Fruit fly (Drosophila melanogaster) whole organism, embryonic: ENCODE data around the gene CCHa1.

Experiments used
- Abd-B ChIP-seq: fragments of 200-800 bp; sonication (Bioruptor generic); optimal IDR thresholded peaks from 2 replicates; lab custom pipeline; 2018; ENCODE audit warnings: missing biosample characterization, mild to moderate bottlenecking, missing genetic modification characterization, moderate library complexity
- Asciz ChIP-seq: fragments of 200-800 bp; sonication (Bioruptor generic); optimal IDR thresholded peaks from 2 replicates; lab custom pipeline; 2017; ENCODE audit warnings: missing biosample characterization, mild to moderate bottlenecking, missing genetic modification characterization, missing genetic modification reagents
- B-H1 ChIP-seq: fragments of 200-800 bp; sonication (Bioruptor generic); IDR thresholded peaks from 3 replicates; pipeline ENCODE4 v1.3.6; 2022; ENCODE audit warnings: missing biosample characterization, missing genetic modification characterization
- CG10543 ChIP-seq: fragments of 200-800 bp; sonication (Bioruptor generic); optimal IDR thresholded peaks from 3 replicates; lab custom pipeline; 2017; ENCODE audit warnings: missing biosample characterization, mild to moderate bottlenecking, missing genetic modification characterization, moderate library complexity
- CG11093 ChIP-seq: fragments of 200-800 bp; sonication (Bioruptor generic); IDR thresholded peaks from 3 replicates; pipeline ENCODE4 v1.3.6; 2022; ENCODE audit warnings: missing biosample characterization, missing genetic modification characterization
- CG12071 ChIP-seq: fragments of 200-800 bp; sonication (Bioruptor generic); optimal IDR thresholded peaks from 3 replicates; lab custom pipeline; 2018; ENCODE audit warnings: missing biosample characterization, mild to moderate bottlenecking, missing genetic modification characterization
- CG15601 ChIP-seq: fragments of 200-800 bp; sonication (Bioruptor generic); optimal IDR thresholded peaks from 3 replicates; lab custom pipeline; 2019; ENCODE audit warnings: missing biosample characterization, mild to moderate bottlenecking, missing genetic modification characterization, moderate library complexity
- CG17568 ChIP-seq: fragments of 200-800 bp; sonication (Bioruptor generic); optimal IDR thresholded peaks from 2 replicates; lab custom pipeline; 2018; ENCODE audit warnings: missing biosample characterization, mild to moderate bottlenecking, missing genetic modification characterization, moderate library complexity
- CG17802 ChIP-seq: fragments of 200-800 bp; sonication (Bioruptor generic); optimal IDR thresholded peaks from 2 replicates; lab custom pipeline; 2018; ENCODE audit warnings: missing biosample characterization, mild to moderate bottlenecking, missing genetic modification characterization, moderate library complexity
- CG18011 ChIP-seq: fragments of 200-800 bp; sonication (Bioruptor generic); optimal IDR thresholded peaks from 2 replicates; lab custom pipeline; 2017; ENCODE audit warnings: missing biosample characterization, missing genetic modification characterization, mild to moderate bottlenecking, moderate library complexity, missing genotype
- CG2199 ChIP-seq: fragments of 200-800 bp; sonication (Bioruptor generic); IDR thresholded peaks from 3 replicates; pipeline ENCODE4 v1.3.6; 2022; ENCODE audit warnings: missing biosample characterization, missing genetic modification characterization
- CG2678 ChIP-seq: fragments of 200-800 bp; sonication (Bioruptor generic); optimal IDR thresholded peaks from 3 replicates; lab custom pipeline; 2019; ENCODE audit warnings: missing biosample characterization, mild to moderate bottlenecking, missing genetic modification characterization, moderate library complexity
- CG31224 ChIP-seq: fragments of 200-800 bp; sonication (Bioruptor generic); IDR thresholded peaks from 2 replicates; pipeline ENCODE4 v1.3.6; 2022; ENCODE audit warnings: missing biosample characterization, missing genetic modification characterization
- CG4282 ChIP-seq: fragments of 200-800 bp; sonication (Bioruptor generic); optimal IDR thresholded peaks from 2 replicates; lab custom pipeline; 2016; ENCODE audit warnings: missing biosample characterization, missing genetic modification characterization
- CG5953 ChIP-seq: fragments of 200-800 bp; sonication (Bioruptor generic); IDR thresholded peaks from 2 replicates; pipeline ENCODE4 v1.3.6; 2022; ENCODE audit warnings: missing biosample characterization, missing genetic modification characterization
- CG6254 ChIP-seq: fragments of 200-800 bp; sonication (Bioruptor generic); optimal IDR thresholded peaks from 3 replicates; lab custom pipeline; 2017; ENCODE audit warnings: mild to moderate bottlenecking, missing biosample characterization, missing genetic modification reagents, missing genetic modification characterization
- CG9437 ChIP-seq: fragments of 200-800 bp; sonication (Bioruptor generic); optimal IDR thresholded peaks from 2 replicates; lab custom pipeline; 2018; ENCODE audit warnings: missing biosample characterization, mild to moderate bottlenecking, missing genetic modification characterization
- Camta ChIP-seq: fragments of 200-800 bp; sonication (Bioruptor generic); optimal IDR thresholded peaks from 2 replicates; lab custom pipeline; 2016; ENCODE audit warnings: missing biosample characterization, missing genetic modification characterization
- CkIIα-i1 ChIP-seq: fragments of 200-800 bp; sonication (Bioruptor generic); IDR thresholded peaks from 2 replicates; pipeline ENCODE4 v1.3.6; 2022; ENCODE audit warnings: missing biosample characterization, missing genetic modification characterization
- CrebB ChIP-seq: fragments of 200-800 bp; sonication (Bioruptor generic); optimal IDR thresholded peaks from 3 replicates; lab custom pipeline; 2018; ENCODE audit warnings: missing biosample characterization, mild to moderate bottlenecking, missing genetic modification characterization
- D19B ChIP-seq: fragments of 200-800 bp; sonication (Bioruptor generic); optimal IDR thresholded peaks from 2 replicates; lab custom pipeline; 2017; ENCODE audit warnings: missing biosample characterization, mild to moderate bottlenecking, missing genetic modification characterization
- ERR ChIP-seq: fragments of 200-800 bp; sonication (Bioruptor generic); optimal IDR thresholded peaks from 2 replicates; lab custom pipeline; 2016; ENCODE audit warnings: missing biosample characterization, missing genetic modification characterization
- Hmr ChIP-seq: fragments of 200-800 bp; sonication (Bioruptor generic); optimal IDR thresholded peaks from 3 replicates; lab custom pipeline; 2017; ENCODE audit warnings: mild to moderate bottlenecking, missing biosample characterization, missing genetic modification reagents, missing genetic modification characterization
- Hr78 ChIP-seq, 2 experiments: fragments of 200-800 bp in 1 of 2; fragments of >200 bp in 1 of 2; sonication (Bioruptor generic) in 1 of 2; optimal IDR thresholded peaks; 2 replicates each; lab custom pipeline; 2017 to 2019; ENCODE audit warnings: missing biosample characterization in 2 of 2, missing genetic modification characterization in 2 of 2, mild to moderate bottlenecking in 1 of 2, moderate library complexity in 1 of 2
- Lhr ChIP-seq: fragments of 200-800 bp; sonication (Bioruptor generic); optimal IDR thresholded peaks from 3 replicates; lab custom pipeline; 2017; ENCODE audit warnings: mild to moderate bottlenecking, missing biosample characterization, missing genetic modification reagents, missing genetic modification characterization
- Mad ChIP-seq: fragments of 200-800 bp; sonication (Bioruptor generic); optimal IDR thresholded peaks from 2 replicates; lab custom pipeline; 2016; ENCODE audit warnings: missing biosample characterization, missing genetic modification characterization
- Mrtf ChIP-seq: fragments of 200-800 bp; sonication (Bioruptor generic); IDR thresholded peaks from 3 replicates; pipeline ENCODE4 v1.3.6; 2022; ENCODE audit warnings: missing biosample characterization, missing genetic modification characterization
- Neu2 ChIP-seq: fragments of 200-800 bp; sonication (Bioruptor generic); optimal IDR thresholded peaks from 3 replicates; lab custom pipeline; 2016; ENCODE audit warnings: missing biosample characterization, missing genetic modification characterization, borderline replicate concordance
- Rfx ChIP-seq: fragments of 200-800 bp; sonication (Bioruptor generic); IDR thresholded peaks from 2 replicates; pipeline ENCODE4 v1.3.6; 2022; ENCODE audit warnings: missing biosample characterization, missing genetic modification characterization
- Six4 ChIP-seq: fragments of 200-800 bp; sonication (Bioruptor generic); optimal IDR thresholded peaks from 2 replicates; lab custom pipeline; 2016; ENCODE audit warnings: missing biosample characterization, missing genetic modification characterization
- TFAM ChIP-seq: fragments of 200-800 bp; sonication (Bioruptor generic); optimal IDR thresholded peaks from 2 replicates; lab custom pipeline; 2017; ENCODE audit warnings: missing biosample characterization, missing genetic modification characterization, inconsistent platforms
- YL-1 ChIP-seq: fragments of 200-800 bp; sonication (Bioruptor generic); optimal IDR thresholded peaks from 3 replicates; lab custom pipeline; 2017; ENCODE audit warnings: missing biosample characterization, mild to moderate bottlenecking, missing genetic modification characterization
- aop ChIP-seq: fragments of 200-800 bp; sonication (Bioruptor generic); IDR thresholded peaks from 2 replicates; pipeline ENCODE4 v1.3.6; 2022; ENCODE audit warnings: missing biosample characterization, missing genetic modification characterization
- bbx ChIP-seq: fragments of 200-800 bp; sonication (Bioruptor generic); IDR thresholded peaks from 2 replicates; pipeline ENCODE4 v1.3.6; 2022; ENCODE audit warnings: missing biosample characterization, missing genetic modification characterization; ENCODE audit not compliant: partially characterized antibody
- crp ChIP-seq, 2 experiments: fragments of 200-800 bp; sonication (Bioruptor generic); optimal IDR thresholded peaks; 2 replicates in 1 of 2; 3 replicates in 1 of 2; lab custom pipeline; 2017; ENCODE audit warnings: missing biosample characterization in 2 of 2, missing genetic modification characterization in 2 of 2, mild to moderate bottlenecking in 1 of 2, moderate library complexity in 1 of 2
- dati ChIP-seq: fragments of 200-800 bp; sonication (Bioruptor generic); IDR thresholded peaks from 2 replicates; pipeline ENCODE4 v1.3.6; 2022; ENCODE audit warnings: missing biosample characterization, missing genetic modification characterization
- dimm ChIP-seq: fragments of 200-800 bp; sonication (Bioruptor generic); IDR thresholded peaks from 2 replicates; pipeline ENCODE4 v1.3.6; 2022; ENCODE audit warnings: missing biosample characterization, missing genetic modification characterization
- gce ChIP-seq: fragments of 200-800 bp; sonication (Bioruptor generic); IDR thresholded peaks from 3 replicates; pipeline ENCODE4 v1.3.6; 2022; ENCODE audit warnings: missing biosample characterization, missing genetic modification characterization
- ham ChIP-seq: fragments of 200-800 bp; sonication (Bioruptor generic); IDR thresholded peaks from 2 replicates; pipeline ENCODE4 v1.3.6; 2022; ENCODE audit warnings: missing biosample characterization, missing genetic modification characterization
- maf-S ChIP-seq: fragments of 200-800 bp; sonication (Bioruptor generic); optimal IDR thresholded peaks from 2 replicates; lab custom pipeline; 2016; ENCODE audit warnings: missing biosample characterization, missing genetic modification characterization
- nmo ChIP-seq: fragments of 200-800 bp; sonication (Bioruptor generic); optimal IDR thresholded peaks from 2 replicates; lab custom pipeline; 2018; ENCODE audit warnings: missing biosample characterization, mild to moderate bottlenecking, missing genetic modification characterization, moderate library complexity
- pros ChIP-seq: fragments of 200-800 bp; sonication (Bioruptor generic); optimal IDR thresholded peaks from 3 replicates; lab custom pipeline; 2019; ENCODE audit warnings: missing biosample characterization, mild to moderate bottlenecking, missing genetic modification characterization, moderate library complexity
- sens ChIP-seq: fragments of 200-800 bp; sonication (Bioruptor generic); peaks from one replicate; lab custom pipeline; 2016; ENCODE audit warnings: missing biosample characterization, missing genetic modification characterization
- stwl ChIP-seq: fragments of 200-800 bp; sonication (Bioruptor generic); optimal IDR thresholded peaks from 3 replicates; lab custom pipeline; 2018; ENCODE audit warnings: missing biosample characterization, mild to moderate bottlenecking, missing genetic modification characterization, moderate library complexity
- trem ChIP-seq: fragments of 200-800 bp; optimal IDR thresholded peaks from 3 replicates; lab custom pipeline; 2019; ENCODE audit warnings: missing biosample characterization, mild to moderate bottlenecking, missing genetic modification characterization, moderate library complexity
- twi ChIP-seq: fragments of 200-800 bp; optimal IDR thresholded peaks from 2 replicates; lab custom pipeline; 2019; ENCODE audit warnings: missing biosample characterization, mild to moderate bottlenecking, missing genetic modification characterization, moderate library complexity
- vnd ChIP-seq: fragments of 200-800 bp; sonication (Bioruptor generic); IDR thresholded peaks from 3 replicates; pipeline ENCODE4 v1.3.6; 2022; ENCODE audit warnings: missing biosample characterization, missing genetic modification characterization; ENCODE audit not compliant: partially characterized antibody
- zen ChIP-seq: fragments of 200-800 bp; sonication (Bioruptor generic); optimal IDR thresholded peaks from 3 replicates; lab custom pipeline; 2018; ENCODE audit warnings: missing biosample characterization, mild to moderate bottlenecking, missing genetic modification characterization, moderate library complexity
- zf30C ChIP-seq: fragments of 200-800 bp; sonication (Bioruptor generic); optimal IDR thresholded peaks from 3 replicates; lab custom pipeline; 2018; ENCODE audit warnings: missing biosample characterization, mild to moderate bottlenecking, missing genetic modification characterization
- zfh1 ChIP-seq: fragments of 200-800 bp; sonication (Bioruptor generic); IDR thresholded peaks from 3 replicates; pipeline ENCODE4 v1.3.6; 2022; ENCODE audit warnings: missing biosample characterization, missing genetic modification characterization

CCHa1 gene

DNA sequence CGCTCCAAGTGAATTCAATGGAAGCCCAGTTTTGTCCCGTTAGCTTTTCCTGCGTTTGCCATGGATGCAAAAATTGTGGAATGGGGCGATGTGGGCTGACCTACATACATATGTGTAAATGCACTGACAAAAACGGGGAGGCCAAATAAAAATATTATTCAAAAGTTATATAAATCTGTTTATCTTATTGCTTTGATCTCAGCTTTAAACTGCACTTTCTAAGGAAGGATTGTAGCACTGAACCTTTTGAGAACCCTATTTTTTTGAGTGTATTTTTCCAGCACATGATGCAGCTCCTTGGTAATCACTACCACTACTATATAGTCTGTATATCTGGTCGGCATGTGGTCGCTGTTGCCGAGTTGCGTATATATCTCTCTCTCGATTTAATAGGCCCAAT, 19.6 kb downstream of the CCHa1 start (continued):
- TF ChIP-seq dati (GFP tag; lab: Robert Waterston, UW) (0 out of 2 replicates have a peak, but pooled peaks have one; percentile 23), CG12071 (GFP tag; lab: Kevin White, UChicago) (peak; percentile 21), Mrtf (GFP tag; lab: Robert Waterston, UW) (peak; percentile 38; the same call in 1 of the 3 replicates), bbx (GFP tag; lab: Robert Waterston, UW) (no peak), CG15601 (tag; lab: Kevin White, UChicago) (no peak), maf-S (GFP tag; lab: Kevin White, UChicago) (no peak), zen (tag; lab: Kevin White, UChicago) (peak; percentile 24), dimm (GFP tag; lab: Robert Waterston, UW) (no peak), CG6254 (GFP tag; lab: Kevin White, UChicago) (peak; percentile 29), D19B (GFP tag; lab: Kevin White, UChicago) (no peak), CG17568 (GFP tag; lab: Kevin White, UChicago) (no peak), crp (GFP tag; optimal IDR thresholded peaks at IDR 0.05; lab: Kevin White, UChicago) (no peak), trem (tag; lab: Kevin White, UChicago) (peak; percentile 21), CrebB (tag; lab: Kevin White, UChicago) (no peak), Hr78 (GFP tag; optimal IDR thresholded peaks at IDR 0.05; lab: Kevin White, UChicago) (no peak), stwl (no peak), Hmr (GFP tag; lab: Kevin White, UChicago) (no peak), zf30C (GFP tag; lab: Kevin White, UChicago) (no peak), Rfx (peak; percentile 69), zfh1 (peak; percentile 64; the same call in 1 of the 3 replicates), CG17802 (no peak), twi (tag; lab: Kevin White, UChicago) (no peak), CG31224 (GFP tag; lab: Robert Waterston, UW) (peak; percentile 48; the same call in 1 of the 2 replicates), B-H1 (GFP tag; lab: Robert Waterston, UW) (peak; percentile 38; the same call in 1 of the 3 replicates), Lhr (no peak), CG9437 (GFP tag; lab: Kevin White, UChicago) (no peak), YL-1 (GFP tag; lab: Kevin White, UChicago) (no peak), ERR (no peak), Neu2 (GFP tag; lab: Kevin White, UChicago) (no peak), CG2678 (peak; percentile 60), CG10543 (no peak), CG18011 (GFP tag; lab: Kevin White, UChicago) (no peak), CG2199 (GFP tag; lab: Robert Waterston, UW) (0 out of 3 replicates have a peak, but pooled peaks have one; percentile 32), Asciz (GFP tag; lab: Kevin White, UChicago) (peak; percentile 14), nmo (GFP tag; lab: Kevin White, UChicago) (peak; percentile 23), aop (GFP tag; lab: Robert Waterston, UW) (no peak), CG5953 (GFP tag; lab: Robert Waterston, UW) (peak; percentile 12; the same call in 1 of the 2 replicates), Six4 (no peak), Mad (GFP tag; lab: Kevin White, UChicago) (no peak), pros (GFP tag; lab: Kevin White, UChicago) (no peak), sens (peak; percentile 83), vnd (GFP tag; lab: Robert Waterston, UW) (no peak), CG11093 (GFP tag; lab: Robert Waterston, UW) (0 out of 3 replicates have a peak, but pooled peaks have one; percentile 30), CG4282 (GFP tag; lab: Kevin White, UChicago) (no peak), CkIIα-i1 (GFP tag; lab: Robert Waterston, UW) (no peak), ham (GFP tag; lab: Robert Waterston, UW) (0 out of 2 replicates have a peak, but pooled peaks have one; percentile 6), gce (GFP tag; lab: Robert Waterston, UW) (no peak), Abd-B (GFP tag; lab: Kevin White, UChicago) (peak; percentile 19), TFAM (GFP tag; lab: Kevin White, UChicago) (no peak), Camta (GFP tag; lab: Kevin White, UChicago) (no peak)
